Fruit fly (Drosophila melanogaster) whole organism, wandering third instar larva: ENCODE data around the gene RluA-2.

Experiments used
- Abd-B ChIP-seq: fragments of >200 bp; optimal IDR thresholded peaks from 2 replicates; lab custom pipeline; 2017; ENCODE audit warnings: missing biosample characterization, missing genetic modification characterization
- CG32264 ChIP-seq: fragments of 200-800 bp; sonication (Bioruptor generic); optimal IDR thresholded peaks from 2 replicates; lab custom pipeline; 2016; ENCODE audit warnings: missing biosample characterization, missing genetic modification characterization
- CG9705 ChIP-seq: fragments of 200-800 bp; sonication (Bioruptor generic); optimal IDR thresholded peaks from 2 replicates; lab custom pipeline; 2018; ENCODE audit warnings: missing biosample characterization, mild to moderate bottlenecking, missing genetic modification characterization
- CrebA ChIP-seq: fragments of 200-800 bp; sonication (Bioruptor generic); optimal IDR thresholded peaks from 2 replicates; lab custom pipeline; 2016; ENCODE audit warnings: missing biosample characterization, mild to moderate bottlenecking, missing genetic modification characterization, borderline replicate concordance
- Dfd ChIP-seq: fragments of >200 bp; optimal IDR thresholded peaks from 2 replicates; lab custom pipeline; 2017; ENCODE audit warnings: missing biosample characterization, missing genetic modification characterization
- Dif ChIP-seq: fragments of 200-275, 200-300 bp; sonication (Bioruptor generic); optimal IDR thresholded peaks from 2 replicates; lab custom pipeline; 2018; ENCODE audit warnings: missing biosample characterization, missing genetic modification characterization; ENCODE audit not compliant: partially characterized antibody
- GATAd ChIP-seq: sonication (Bioruptor generic); optimal IDR thresholded peaks from 2 replicates; lab custom pipeline; 2016; ENCODE audit warnings: missing biosample characterization, missing genetic modification characterization
- HLH106 ChIP-seq: fragments of 200-800 bp; optimal IDR thresholded peaks from 3 replicates; lab custom pipeline; 2019; ENCODE audit warnings: missing biosample characterization, mild to moderate bottlenecking, missing genetic modification characterization, moderate library complexity
- Hnf4 ChIP-seq: fragments of 200-800 bp; sonication (Bioruptor generic); optimal IDR thresholded peaks from 2 replicates; lab custom pipeline; 2016; ENCODE audit warnings: missing biosample characterization, mild to moderate bottlenecking, missing genetic modification characterization
- Hr78 ChIP-seq: fragments of >200 bp; optimal IDR thresholded peaks from 2 replicates; lab custom pipeline; 2017; ENCODE audit warnings: missing biosample characterization, missing genetic modification characterization
- Hr83 ChIP-seq: fragments of 200-300 bp; sonication (Bioruptor generic); optimal IDR thresholded peaks from 2 replicates; lab custom pipeline; 2016; ENCODE audit warnings: missing biosample characterization, mild to moderate bottlenecking, missing genetic modification characterization, moderate library complexity; ENCODE audit not compliant: poor library complexity, severe bottlenecking
- Jra ChIP-seq: sonication (Bioruptor generic); optimal IDR thresholded peaks from 2 replicates; lab custom pipeline; 2016; ENCODE audit warnings: missing biosample characterization, missing genetic modification characterization
- Mio ChIP-seq: sonication (Bioruptor generic); optimal IDR thresholded peaks from 2 replicates; lab custom pipeline; 2016; ENCODE audit warnings: missing biosample characterization, missing genetic modification characterization
- Myc ChIP-seq: fragments of >200 bp; optimal IDR thresholded peaks from 2 replicates; lab custom pipeline; 2017
- N ChIP-seq: fragments of >200 bp; optimal IDR thresholded peaks from 2 replicates; lab custom pipeline; 2018; ENCODE audit warnings: missing biosample characterization, missing external identifiers, missing genetic modification characterization
- OdsH ChIP-seq: fragments of 200-800 bp; sonication (Bioruptor generic); optimal IDR thresholded peaks from 2 replicates; lab custom pipeline; 2016; ENCODE audit warnings: missing biosample characterization, mild to moderate bottlenecking, missing genetic modification characterization
- Rel ChIP-seq, 2 experiments: fragments of 200-800 bp; sonication (Bioruptor generic) in 1 of 2; optimal IDR thresholded peaks; 2 replicates in 1 of 2; 3 replicates in 1 of 2; lab custom pipeline; 2016 to 2019; ENCODE audit warnings: mild to moderate bottlenecking in 2 of 2, missing biosample characterization in 2 of 2, missing genetic modification characterization in 2 of 2, moderate library complexity in 1 of 2
- brk ChIP-seq: fragments of 200-800 bp; sonication (Bioruptor generic); optimal IDR thresholded peaks from 2 replicates; lab custom pipeline; 2016; ENCODE audit warnings: missing biosample characterization, mild to moderate bottlenecking, missing genetic modification characterization
- dl ChIP-seq, 2 experiments: fragments of 175-275, 200-275 bp in 1 of 2; fragments of 200-275 bp in 1 of 2; sonication (Bioruptor generic); optimal IDR thresholded peaks; lab custom pipeline; 2018; ENCODE audit warnings: mild to moderate bottlenecking in 2 of 2, missing biosample characterization in 2 of 2, missing genetic modification characterization in 2 of 2, moderate library complexity in 2 of 2; ENCODE audit not compliant: partially characterized antibody in 2 of 2, insufficient read depth in 1 of 2
- dmrt93B ChIP-seq: fragments of 200-800 bp; sonication (Bioruptor generic); optimal IDR thresholded peaks from 2 replicates; lab custom pipeline; 2018; ENCODE audit warnings: missing biosample characterization, mild to moderate bottlenecking, missing genetic modification characterization
- dsf ChIP-seq: sonication (Bioruptor generic); optimal IDR thresholded peaks from 2 replicates; lab custom pipeline; 2016; ENCODE audit warnings: missing biosample characterization, missing genetic modification characterization, borderline replicate concordance
- ey ChIP-seq: fragments of 200-800 bp; sonication (Bioruptor generic); optimal IDR thresholded peaks from 2 replicates; lab custom pipeline; 2016; ENCODE audit warnings: missing biosample characterization, missing genetic modification characterization
- foxo ChIP-seq, 2 experiments: fragments of 200-800 bp; sonication (Bioruptor generic); optimal IDR thresholded peaks; 2 replicates in 1 of 2; 3 replicates in 1 of 2; lab custom pipeline; 2016 to 2017; ENCODE audit warnings: missing biosample characterization in 2 of 2, missing genetic modification characterization in 2 of 2
- fru ChIP-seq: fragments of 200-800 bp; sonication (Bioruptor generic); optimal IDR thresholded peaks from 3 replicates; lab custom pipeline; 2016; ENCODE audit warnings: missing biosample characterization, mild to moderate bottlenecking, missing genetic modification characterization
- h ChIP-seq: fragments of 200-800 bp; sonication (Bioruptor generic); optimal IDR thresholded peaks from 3 replicates; lab custom pipeline; 2016; ENCODE audit warnings: missing biosample characterization, mild to moderate bottlenecking, missing genetic modification characterization
- jim ChIP-seq: fragments of 175-275, 200-325 bp; sonication (Bioruptor generic); optimal IDR thresholded peaks from 2 replicates; lab custom pipeline; 2016; ENCODE audit warnings: missing biosample characterization, mild to moderate bottlenecking, missing genetic modification characterization
- lola ChIP-seq: fragments of >200 bp; optimal IDR thresholded peaks from 2 replicates; lab custom pipeline; 2017; ENCODE audit warnings: missing biosample characterization, missing genetic modification characterization
- pan ChIP-seq: fragments of >200 bp; optimal IDR thresholded peaks from 2 replicates; lab custom pipeline; 2017
- psq ChIP-seq: fragments of 200-800 bp; sonication (Bioruptor generic); optimal IDR thresholded peaks from 3 replicates; lab custom pipeline; 2017; ENCODE audit warnings: missing biosample characterization, mild to moderate bottlenecking, missing genetic modification characterization, moderate library complexity
- rgr ChIP-seq: fragments of 200-800 bp; sonication (Bioruptor generic); optimal IDR thresholded peaks from 3 replicates; lab custom pipeline; 2016; ENCODE audit warnings: missing biosample characterization, mild to moderate bottlenecking, missing genetic modification characterization
- sage ChIP-seq: fragments of 200-800 bp; sonication (Bioruptor generic); optimal IDR thresholded peaks from 2 replicates; lab custom pipeline; 2016; ENCODE audit warnings: missing biosample characterization, mild to moderate bottlenecking, missing genetic modification characterization
- sv ChIP-seq: fragments of 200-800 bp; sonication (Bioruptor generic); optimal IDR thresholded peaks from 3 replicates; lab custom pipeline; 2016; ENCODE audit warnings: missing biosample characterization, missing genetic modification characterization
- tai ChIP-seq: sonication (Bioruptor generic); optimal IDR thresholded peaks from 2 replicates; lab custom pipeline; 2016; ENCODE audit warnings: missing biosample characterization, missing genetic modification characterization
- usp ChIP-seq: fragments of >200 bp; optimal IDR thresholded peaks from 2 replicates; lab custom pipeline; 2017; ENCODE audit warnings: missing biosample characterization, missing genetic modification characterization
- woc ChIP-seq: sonication (Bioruptor generic); optimal IDR thresholded peaks from 2 replicates; lab custom pipeline; 2016; ENCODE audit warnings: missing biosample characterization, mild to moderate bottlenecking, missing genetic modification characterization

The RluA-2 gene

dm6 chr2L:10455944-10456520, 20.8 kb upstream of the RluA-2 start:
- TF ChIP-seq Myc (lab: Kevin White, UChicago), result no peak
- TF ChIP-seq OdsH, result no peak
- TF ChIP-seq usp (GFP tag; lab: Kevin White, UChicago), result no peak
- no peak for TF ChIP-seq sv (GFP tag; lab: Kevin White, UChicago)
- no peak for TF ChIP-seq brk (GFP tag; lab: Kevin White, UChicago)
- no peak for TF ChIP-seq dsf (GFP tag; lab: Kevin White, UChicago)
- no peak for TF ChIP-seq lola
- TF ChIP-seq CG9705 (GFP tag; lab: Kevin White, UChicago), result no peak
- TF ChIP-seq fru (GFP tag; lab: Kevin White, UChicago), result no peak
- no peak for TF ChIP-seq woc (GFP tag; lab: Kevin White, UChicago)
- no peak for TF ChIP-seq dmrt93B
- TF ChIP-seq HLH106 (tag; lab: Kevin White, UChicago), result no peak

- TF ChIP-seq Hnf4, result no peak
- peak; percentile 60 for TF ChIP-seq Dif (GFP tag; lab: Kevin White, UChicago)
Measured at dm6 chr2L:10457191-10457899, 19.5 kb upstream of the RluA-2 start, which contains the start of the genes LManI and LManII. LManI (minus strand) TSS chr2L:10457241. LManII (plus strand) TSS chr2L:10457658.

- TF ChIP-seq GATAd (GFP tag; lab: Kevin White, UChicago) (no peak), Hr83 (GFP tag; lab: Kevin White, UChicago) (no peak), CG32264 (GFP tag; lab: Kevin White, UChicago) (no peak)
Measured at dm6 chr2L:10458979-10459378, 17.9 kb upstream of the RluA-2 start.

DNA sequence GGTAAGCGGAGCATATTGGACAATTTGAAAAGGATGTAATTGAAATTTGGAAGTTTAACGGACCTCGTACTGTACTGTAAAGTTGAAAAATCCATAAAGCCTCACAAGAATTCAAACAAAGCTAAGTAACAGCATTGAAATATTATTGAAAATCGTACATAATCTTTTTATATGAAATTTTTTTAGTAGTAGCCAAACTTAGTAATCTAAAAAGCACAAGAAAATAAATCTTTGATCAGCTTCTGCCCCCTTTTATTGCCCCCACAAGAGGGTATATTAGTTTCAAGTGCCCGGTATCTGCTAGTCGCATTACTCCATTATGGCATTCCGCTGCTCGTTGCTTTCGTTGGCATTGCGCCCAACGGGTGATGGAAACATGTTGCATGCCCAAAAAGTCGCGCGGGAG, 10.0 kb upstream of the RluA-2 start:
- no peak for TF ChIP-seq woc (GFP tag; lab: Kevin White, UChicago)
- TF ChIP-seq Mio (GFP tag; lab: Kevin White, UChicago), result no peak
- peak; percentile 2 for TF ChIP-seq sv (GFP tag; lab: Kevin White, UChicago)
- TF ChIP-seq brk (GFP tag; lab: Kevin White, UChicago), result no peak
- no peak for TF ChIP-seq psq
- no peak for TF ChIP-seq h

DNA sequence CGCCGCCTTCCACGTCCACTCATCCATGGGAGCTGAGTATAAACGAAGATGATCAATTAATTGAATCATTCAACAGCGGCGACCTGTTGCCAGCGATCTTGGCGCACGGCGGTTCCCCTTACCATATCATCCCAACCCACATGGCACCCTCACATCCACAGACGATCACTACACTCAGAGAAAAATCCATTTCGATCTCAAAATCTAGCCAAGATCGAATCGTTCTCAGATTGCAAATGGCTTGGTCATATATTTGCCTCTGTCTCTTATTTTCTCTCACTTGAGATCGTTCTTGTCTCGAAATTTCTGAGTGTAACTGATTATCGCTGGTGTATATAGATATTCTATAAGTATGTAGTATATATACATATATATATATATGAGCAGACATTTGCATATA, 8.5 kb upstream of the RluA-2 start:
- peak in 1 of 2 experiments; percentile 45 for TF ChIP-seq foxo (GFP tag; optimal IDR thresholded peaks at IDR 0.05; lab: Kevin White, UChicago)
- no peak for TF ChIP-seq ey
- TF ChIP-seq Hnf4, result no peak
- no peak for TF ChIP-seq woc (GFP tag; lab: Kevin White, UChicago)
- peak; percentile 36 for TF ChIP-seq rgr (GFP tag; lab: Kevin White, UChicago)
- TF ChIP-seq tai (GFP tag; lab: Kevin White, UChicago), result no peak
- no peak for TF ChIP-seq lola
- TF ChIP-seq fru (GFP tag; lab: Kevin White, UChicago), result peak; percentile 2
- no peak for TF ChIP-seq Hr78 (GFP tag; lab: Kevin White, UChicago)
- no peak for TF ChIP-seq N (GFP tag; lab: Kevin White, UChicago)
- TF ChIP-seq Rel (GFP tag; optimal IDR thresholded peaks at IDR 0.05; lab: Kevin White, UChicago), result no peak
- no peak for TF ChIP-seq Rel (tag; optimal IDR thresholded peaks at IDR 0.05; lab: Kevin White, UChicago)
- TF ChIP-seq HLH106 (tag; lab: Kevin White, UChicago), result peak; percentile 54
- peak; percentile 24 for TF ChIP-seq dmrt93B
- TF ChIP-seq sv (GFP tag; lab: Kevin White, UChicago), result peak; percentile 22
- peak; percentile 55 for TF ChIP-seq h
- TF ChIP-seq CrebA (GFP tag; lab: Kevin White, UChicago), result no peak
- TF ChIP-seq Jra, result no peak

DNA sequence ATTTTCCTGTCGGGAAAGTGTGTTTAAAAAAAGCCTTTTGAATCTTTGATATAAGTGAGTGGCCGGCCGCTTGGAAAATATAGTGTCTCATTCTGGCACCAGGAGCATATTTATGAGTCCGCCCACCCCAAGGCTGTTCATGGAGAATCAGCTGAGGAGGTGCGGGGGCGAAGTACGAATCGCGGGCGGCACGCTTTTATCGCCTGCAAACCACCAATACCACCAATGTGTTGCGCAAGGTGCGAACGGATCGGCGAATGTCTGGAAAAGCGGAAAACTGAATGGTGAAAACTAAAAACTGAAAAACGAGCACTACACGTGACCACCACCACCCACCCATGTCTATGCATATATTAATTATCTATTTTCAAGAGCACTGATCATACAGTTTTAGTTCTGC, 7.9 kb upstream of the RluA-2 start:
- TF ChIP-seq lola (no peak), Abd-B (GFP tag; lab: Kevin White, UChicago) (no peak), dsf (GFP tag; lab: Kevin White, UChicago) (no peak), jim (GFP tag; lab: Kevin White, UChicago) (no peak), Dfd (GFP tag; lab: Kevin White, UChicago) (no peak), pan (lab: Kevin White, UChicago) (no peak), sv (GFP tag; lab: Kevin White, UChicago) (no peak), fru (GFP tag; lab: Kevin White, UChicago) (no peak), GATAd (GFP tag; lab: Kevin White, UChicago) (no peak), ey (no peak), psq (no peak), dl (GFP tag; optimal IDR thresholded peaks at IDR 0.05; lab: Kevin White, UChicago; ENCODE audit: insufficient read depth in 1 of 2, partially characterized antibody in 2 of 2) (no peak), Dif (GFP tag; lab: Kevin White, UChicago) (no peak), CrebA (GFP tag; lab: Kevin White, UChicago) (no peak), CG32264 (GFP tag; lab: Kevin White, UChicago) (no peak), Mio (GFP tag; lab: Kevin White, UChicago) (no peak), sage (no peak), h (no peak), Myc (lab: Kevin White, UChicago) (no peak), Jra (no peak)
- TF ChIP-seq, all 38 proteins: peak for 0
